Fruit fly (Drosophila melanogaster): ENCODE results near the gene P5CS.

P5CS gene

dm6 chr3L:22006107-22006506 lies 34.3 kb downstream of the P5CS start:
- TF ChIP-seq noc (tag; optimal IDR thresholded peaks at IDR 0.05): no peak

dm6 chr3L:22028225-22028624 lies 56.4 kb downstream of the P5CS start, which contains the start of gene CG7140:
CG7140 (minus strand) TSS chr3L:22028325.
- TF ChIP-seq noc (tag; optimal IDR thresholded peaks at IDR 0.05): no peak

DNA sequence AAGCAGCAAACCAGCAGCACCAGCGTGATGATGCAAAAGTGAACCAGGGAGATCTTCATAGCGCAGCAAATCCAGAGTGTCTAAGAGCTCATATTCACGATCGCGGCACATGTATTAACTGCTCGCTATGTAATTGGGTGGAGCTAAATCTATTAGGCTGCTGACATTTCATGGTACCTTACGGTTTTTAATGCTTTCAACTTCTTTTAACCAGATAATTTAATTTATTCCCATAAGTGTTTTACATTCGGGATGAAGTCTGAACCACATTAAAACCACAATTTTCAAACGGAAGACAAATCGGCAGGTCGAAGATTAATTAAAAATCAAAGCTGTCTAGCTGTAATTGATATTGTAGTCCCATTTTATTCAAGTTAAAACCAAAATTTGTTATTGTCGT lies 57.9 kb downstream of the P5CS start, which contains the start of gene CG43392:
Gene CG43392 (minus strand): TSS at position 101 of the 400 bp plus-strand sequence.
- TF ChIP-seq noc (tag; optimal IDR thresholded peaks at IDR 0.05): no peak

Data from whole organism, larva.